Fruit fly (Drosophila melanogaster) whole organism, pupa: ENCODE results near the gene Iyd.

ENCODE experiments used
- CG10348 ChIP-seq: fragments of 200-800 bp; sonication (Bioruptor generic); IDR thresholded peaks from 2 replicates; pipeline ENCODE4 v1.3.6; 2022; ENCODE audit warnings: missing biosample characterization, missing genetic modification characterization
- CG13204 ChIP-seq: fragments of 200-800 bp; sonication (Bioruptor generic); optimal IDR thresholded peaks from 2 replicates; lab custom pipeline; 2018; ENCODE audit warnings: missing biosample characterization, mild to moderate bottlenecking, missing genetic modification characterization, moderate library complexity
- CG15710 ChIP-seq: fragments of 200-800 bp; sonication (Bioruptor generic); optimal IDR thresholded peaks from 2 replicates; lab custom pipeline; 2018; ENCODE audit warnings: missing biosample characterization, mild to moderate bottlenecking, missing genetic modification characterization, moderate library complexity
- CG17806 ChIP-seq: fragments of 200-800 bp; sonication (Bioruptor generic); optimal IDR thresholded peaks from 2 replicates; lab custom pipeline; 2018; ENCODE audit warnings: missing biosample characterization, mild to moderate bottlenecking, missing genetic modification characterization, moderate library complexity
- CG4496 ChIP-seq: fragments of 200-800 bp; sonication (Bioruptor generic); IDR thresholded peaks from 3 replicates; pipeline ENCODE4 v1.3.6; 2022; ENCODE audit warnings: missing biosample characterization, missing genetic modification characterization
- D1 ChIP-seq: fragments of 200-800 bp; sonication (Bioruptor generic); optimal IDR thresholded peaks from 2 replicates; lab custom pipeline; 2018; ENCODE audit warnings: missing biosample characterization, mild to moderate bottlenecking, missing genetic modification characterization, moderate library complexity
- EcR ChIP-seq: fragments of 200-800 bp; sonication (Bioruptor generic); optimal IDR thresholded peaks from 3 replicates; lab custom pipeline; 2019; ENCODE audit warnings: missing biosample characterization, missing genetic modification characterization, mild to moderate bottlenecking, moderate library complexity, missing genetic modification reagents
- Pif1A ChIP-seq: fragments of 200-800 bp; sonication (Bioruptor generic); optimal IDR thresholded peaks from 3 replicates; lab custom pipeline; 2016; ENCODE audit warnings: missing biosample characterization, missing genetic modification characterization
- Pif1B ChIP-seq: fragments of 200-800 bp; sonication (Bioruptor generic); optimal IDR thresholded peaks from 3 replicates; lab custom pipeline; 2016; ENCODE audit warnings: missing biosample characterization, missing genetic modification characterization
- fd96Ca ChIP-seq: fragments of 200-800 bp; sonication (Bioruptor generic); IDR thresholded peaks from 3 replicates; pipeline ENCODE4 v1.3.6; 2022; ENCODE audit warnings: missing biosample characterization, missing genetic modification characterization
- gl ChIP-seq: fragments of 200-800 bp; sonication (Bioruptor generic); optimal IDR thresholded peaks from 2 replicates; lab custom pipeline; 2018; ENCODE audit warnings: missing biosample characterization, mild to moderate bottlenecking, missing genetic modification characterization

DNA sequence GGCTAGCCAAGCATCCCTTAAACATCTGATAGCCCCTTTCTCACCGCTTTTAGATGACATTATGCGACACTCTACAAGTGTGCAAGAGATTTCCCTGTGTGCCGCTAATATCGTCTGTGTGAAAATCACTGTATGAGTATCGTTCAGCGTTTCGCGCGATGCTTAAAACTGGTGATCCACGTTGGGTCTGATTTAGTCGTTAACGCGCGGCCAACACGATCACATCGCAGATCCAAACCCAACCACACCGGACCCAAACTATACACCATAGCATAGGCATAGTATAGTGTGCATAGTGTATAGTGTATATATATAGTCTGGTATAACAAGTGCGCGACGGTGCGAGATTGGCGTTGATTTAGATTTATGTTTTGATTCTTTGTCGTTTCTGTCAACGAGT is 42.2 kb downstream of the Iyd start, which contains the start of gene CG7888:
- TF ChIP-seq CG17806 (tag; lab: Kevin White, UChicago) (no peak), CG13204 (GFP tag; lab: Kevin White, UChicago) (no peak), EcR (GFP tag; lab: Kevin White, UChicago) (no peak), CG15710 (tag; lab: Kevin White, UChicago) (no peak), CG4496 (GFP tag; lab: Robert Waterston, UW) (no peak), CG10348 (GFP tag; lab: Robert Waterston, UW) (no peak), gl (tag; lab: Kevin White, UChicago) (no peak), fd96Ca (GFP tag; lab: Robert Waterston, UW) (no peak), D1 (tag; lab: Kevin White, UChicago) (no peak), Pif1B (no peak), Pif1A (GFP tag; lab: Kevin White, UChicago) (no peak)
